Fruit fly (Drosophila melanogaster): ENCODE measurements around the gene CG5612.

dm6 chr3R:27595979-27596378 lies 29.8 kb downstream of the CG5612 start, which contains the start of gene CG5639:
- TF ChIP-seq Mio (GFP tag; optimal IDR thresholded peaks at IDR 0.05) (no peak), fru (GFP tag; optimal IDR thresholded peaks at IDR 0.05) (no peak), woc (GFP tag; optimal IDR thresholded peaks at IDR 0.05) (no peak), Dfd (GFP tag; optimal IDR thresholded peaks at IDR 0.05) (no peak)

Data from whole organism, wandering third instar larva.